Worm (Caenorhabditis elegans): Measurements from ENCODE around the gene cmk-1.

ce11 chrIV:1867915-1868619 lies 43.8 kb downstream of the cmk-1 start:
- TF ChIP-seq unc-42 (tag; optimal IDR thresholded peaks at IDR 0.05) (no peak), ref-2 (tag; optimal IDR thresholded peaks at IDR 0.05) (no peak), pha-2 (tag; optimal IDR thresholded peaks at IDR 0.05) (no peak), lim-6 (tag; optimal IDR thresholded peaks at IDR 0.05) (no peak), syd-9 (tag; optimal IDR thresholded peaks at IDR 0.05) (no peak), rnt-1 (tag; optimal IDR thresholded peaks at IDR 0.05) (no peak), ceh-19 (GFP tag; optimal IDR thresholded peaks at IDR 0.05) (no peak), T23F11.4 (GFP tag; optimal IDR thresholded peaks at IDR 0.05) (no peak), nhr-11 (tag; optimal IDR thresholded peaks at IDR 0.05) (no peak), nfya-1 (tag; optimal IDR thresholded peaks at IDR 0.05) (no peak), ama-1 (optimal IDR thresholded peaks at IDR 0.05) (no peak), unc-55 (GFP tag; optimal IDR thresholded peaks at IDR 0.05) (no peak), pag-3 (tag; optimal IDR thresholded peaks at IDR 0.05; ENCODE audit: borderline replicate concordance) (no peak)

Measured in whole organism, late embryonic.